Fruit fly (Drosophila melanogaster): ENCODE measurements around the gene CG7579.

The CG7579 gene

DNA sequence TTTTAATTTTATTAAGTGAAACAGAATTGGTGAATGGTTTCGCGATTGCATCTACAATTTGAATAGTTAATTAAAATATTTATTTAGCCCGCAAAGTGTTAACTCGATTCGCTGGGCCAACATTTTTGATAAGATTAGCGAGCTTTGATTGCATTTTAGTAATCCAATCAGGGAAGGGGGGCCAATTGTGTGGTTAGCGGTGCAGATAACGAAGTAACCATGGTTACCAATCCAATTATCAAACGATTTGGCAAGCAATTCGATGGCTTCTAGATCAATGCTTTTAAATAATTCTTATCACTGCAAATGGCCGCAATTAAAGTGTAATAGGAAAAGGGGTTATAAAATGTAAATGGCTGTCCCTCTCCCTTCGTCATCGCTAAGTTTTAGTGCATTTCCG lies 9.1 kb upstream of the CG7579 start:
- TF ChIP-seq CG7368 (GFP tag; optimal IDR thresholded peaks at IDR 0.05): no peak
- TF ChIP-seq Eip78C (GFP tag): no peak
- no peak for TF ChIP-seq CG6854 (GFP tag; optimal IDR thresholded peaks at IDR 0.05)
- TF ChIP-seq OdsH (GFP tag; optimal IDR thresholded peaks at IDR 0.05): no peak
- TF ChIP-seq spab (GFP tag; optimal IDR thresholded peaks at IDR 0.05): no peak
- TF ChIP-seq Hr39 (GFP tag; optimal IDR thresholded peaks at IDR 0.05): no peak
- no peak for TF ChIP-seq lz (GFP tag; optimal IDR thresholded peaks at IDR 0.05)

DNA sequence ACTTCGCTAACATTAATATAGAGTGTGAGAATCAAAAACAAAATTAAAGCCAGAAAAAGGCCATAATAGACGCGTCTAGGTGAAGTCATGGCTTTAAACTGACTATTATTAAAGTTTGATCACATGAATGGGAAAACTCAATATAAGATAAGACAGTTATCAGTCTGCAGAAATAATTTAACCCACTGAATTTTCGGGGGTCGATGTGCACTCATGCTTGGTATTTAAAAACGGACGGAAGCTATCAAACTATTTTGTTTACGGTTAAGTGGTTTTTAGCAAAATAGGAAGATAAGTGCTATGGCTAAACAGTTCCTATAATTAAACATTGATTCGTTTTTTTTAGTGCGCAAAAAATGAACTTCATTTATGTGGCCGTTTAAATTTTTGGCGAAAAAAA lies 8.7 kb upstream of the CG7579 start, which contains the start of gene CG34451:
Gene CG34451, minus strand, starts transcription at position 101 of the 400 bp plus-strand sequence.
- TF ChIP-seq CG8632 (GFP tag; optimal IDR thresholded peaks at IDR 0.05): no peak
- no peak for TF ChIP-seq ss (GFP tag; optimal IDR thresholded peaks at IDR 0.05)

DNA sequence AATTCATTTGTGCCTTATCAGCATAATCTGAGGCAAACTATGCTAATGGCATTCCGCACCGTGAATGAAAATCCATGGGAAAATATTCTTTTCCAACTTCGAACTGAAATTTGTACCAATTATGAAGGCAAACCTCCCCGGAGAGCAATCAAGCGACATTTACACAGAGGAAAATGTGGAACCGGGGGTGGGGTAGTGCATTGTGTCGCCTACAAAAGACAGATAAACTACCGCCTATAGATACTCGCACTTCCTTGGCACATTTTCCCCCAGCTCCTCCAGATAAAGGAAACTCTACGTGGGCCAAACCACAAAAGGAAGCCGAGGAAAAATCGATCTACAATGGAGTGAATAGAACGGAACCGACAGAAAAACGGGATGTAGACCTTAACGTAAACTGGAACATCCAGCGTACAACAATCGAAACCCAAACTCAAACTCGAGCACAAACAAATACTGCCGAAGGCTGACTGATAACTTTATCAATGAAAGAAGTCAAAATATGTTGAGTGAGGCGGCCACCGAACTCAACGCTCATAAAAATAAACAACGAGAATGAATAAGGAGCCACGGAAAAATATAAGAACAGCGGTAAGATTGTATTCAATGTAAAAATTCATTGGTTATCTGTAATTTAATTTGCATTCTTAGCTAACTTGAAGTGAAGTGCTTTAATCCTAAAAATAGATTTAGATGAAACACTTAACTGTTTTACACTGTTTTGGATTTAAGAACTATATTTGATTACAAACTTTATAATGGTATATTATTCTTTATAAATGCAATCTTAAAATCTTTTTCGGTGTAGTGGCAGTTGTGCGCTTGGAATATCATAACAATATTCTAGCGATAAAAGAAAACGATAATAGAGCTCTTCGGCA lies 7.7 kb upstream of the CG7579 start:
- TF ChIP-seq Hr38 (GFP tag; optimal IDR thresholded peaks at IDR 0.05) (no peak), spab (GFP tag; optimal IDR thresholded peaks at IDR 0.05) (no peak), CG8319 (GFP tag; optimal IDR thresholded peaks at IDR 0.05) (no peak), fkh (GFP tag; optimal IDR thresholded peaks at IDR 0.05) (peak; percentile 60), acj6 (GFP tag; optimal IDR thresholded peaks at IDR 0.05) (no peak), CG9139 (GFP tag; optimal IDR thresholded peaks at IDR 0.05) (no peak), pdm3 (GFP tag; optimal IDR thresholded peaks at IDR 0.05) (no peak), CG15336 (GFP tag; IDR thresholded peaks at IDR 0.05) (no peak), fd85E (GFP tag; optimal IDR thresholded peaks at IDR 0.05) (no peak), Hr4 (GFP tag; optimal IDR thresholded peaks at IDR 0.05) (no peak), CG6854 (GFP tag; optimal IDR thresholded peaks at IDR 0.05) (no peak), Eip75B (GFP tag; optimal IDR thresholded peaks at IDR 0.05) (no peak), Eip78C (GFP tag) (no peak), CG6808 (GFP tag; optimal IDR thresholded peaks at IDR 0.05) (no peak), cyc (GFP tag; optimal IDR thresholded peaks at IDR 0.05) (peak; percentile 18), CG31627 (GFP tag; optimal IDR thresholded peaks at IDR 0.05) (no peak), Eip93F (GFP tag; optimal IDR thresholded peaks at IDR 0.05) (no peak), fd59A (GFP tag; optimal IDR thresholded peaks at IDR 0.05) (no peak), Sox15 (GFP tag; optimal IDR thresholded peaks at IDR 0.05) (no peak), OdsH (GFP tag; optimal IDR thresholded peaks at IDR 0.05) (no peak), CG10669 (GFP tag; optimal IDR thresholded peaks at IDR 0.05) (no peak), CG4318 (GFP tag; optimal IDR thresholded peaks at IDR 0.05) (no peak), dac (GFP tag; optimal IDR thresholded peaks at IDR 0.05) (no peak), Met (GFP tag; optimal IDR thresholded peaks at IDR 0.05) (peak; percentile 68), CG16779 (tag; optimal IDR thresholded peaks at IDR 0.05) (no peak), CG10631 (GFP tag; optimal IDR thresholded peaks at IDR 0.05) (no peak), CG34406 (GFP tag; optimal IDR thresholded peaks at IDR 0.05) (no peak), svp (GFP tag) (peak; percentile 77), salr (GFP tag; optimal IDR thresholded peaks at IDR 0.05) (no peak), eg (GFP tag; IDR thresholded peaks at IDR 0.05) (no peak), CG11902 (GFP tag; optimal IDR thresholded peaks at IDR 0.05) (no peak), CG6163 (GFP tag; IDR thresholded peaks at IDR 0.05) (no peak), vri (GFP tag; optimal IDR thresholded peaks at IDR 0.05) (no peak)
